Worm (Caenorhabditis elegans): ENCODE data around the gene cutl-26.

The cutl-26 gene

ce11 chrIV:707635-708034 is at the start of gene cutl-26:
TSS of gene cutl-26 (minus strand) at chrIV:707735.
- TF ChIP-seq Y116A8C.19 (tag; optimal IDR thresholded peaks at IDR 0.05; ENCODE audit: borderline replicate concordance) (no peak), efl-1 (optimal IDR thresholded peaks at IDR 0.05) (no peak), efl-1 (GFP tag; optimal IDR thresholded peaks at IDR 0.05 in 1 of 2) (peak in 1 of 2 experiments; percentile 60)

ce11 chrIV:756956-757355 is 49.4 kb upstream of the cutl-26 start:
- TF ChIP-seq snu-23 (GFP tag; optimal IDR thresholded peaks at IDR 0.05) (no peak), C16A3.4 (tag; optimal IDR thresholded peaks at IDR 0.05) (no peak), sptf-1 (tag; optimal IDR thresholded peaks at IDR 0.05) (no peak), lsy-2 (tag; optimal IDR thresholded peaks at IDR 0.05) (no peak), sup-37 (GFP tag; optimal IDR thresholded peaks at IDR 0.05) (no peak), elt-3 (tag; optimal IDR thresholded peaks at IDR 0.05) (no peak), unc-130 (tag; optimal IDR thresholded peaks at IDR 0.05) (no peak), nhr-77 (tag; optimal IDR thresholded peaks at IDR 0.05) (no peak), tbx-2 (tag; optimal IDR thresholded peaks at IDR 0.05) (no peak), ama-1 (optimal IDR thresholded peaks at IDR 0.05) (no peak), grh-1 (GFP tag; IDR thresholded peaks at IDR 0.05) (no peak)

- no peak for TF ChIP-seq ces-1 (GFP tag; optimal IDR thresholded peaks at IDR 0.05)
- no peak for TF ChIP-seq ceh-63 (GFP tag; optimal IDR thresholded peaks at IDR 0.05)
- no peak for TF ChIP-seq fkh-4 (tag; optimal IDR thresholded peaks at IDR 0.05; ENCODE audit: borderline replicate concordance)
- TF ChIP-seq ztf-4 (tag; optimal IDR thresholded peaks at IDR 0.05) = no peak
- TF ChIP-seq unc-98 (GFP tag; IDR thresholded peaks at IDR 0.05) = no peak
- TF ChIP-seq ceh-8 (GFP tag; optimal IDR thresholded peaks at IDR 0.05) = no peak
- TF ChIP-seq hlh-4 (tag; optimal IDR thresholded peaks at IDR 0.05) = no peak
- no peak for TF ChIP-seq nhr-11 (tag; optimal IDR thresholded peaks at IDR 0.05)
- no peak for TF ChIP-seq ceh-90 (tag; optimal IDR thresholded peaks at IDR 0.05)
- TF ChIP-seq pag-3 (tag; optimal IDR thresholded peaks at IDR 0.05; ENCODE audit: borderline replicate concordance, insufficient read depth) = no peak
- TF ChIP-seq lin-15B (tag; optimal IDR thresholded peaks at IDR 0.05) = no peak
- TF ChIP-seq unc-86 (tag; optimal IDR thresholded peaks at IDR 0.05) = no peak
- no peak for TF ChIP-seq sptf-1 (tag; optimal IDR thresholded peaks at IDR 0.05)
- TF ChIP-seq lin-39 (tag; optimal IDR thresholded peaks at IDR 0.05) = no peak
- no peak for TF ChIP-seq unc-62 (GFP tag; optimal IDR thresholded peaks at IDR 0.05)
- TF ChIP-seq lir-3 (tag; optimal IDR thresholded peaks at IDR 0.05; ENCODE audit: poor library complexity) = no peak
- no peak for TF ChIP-seq hlh-17 (GFP tag; optimal IDR thresholded peaks at IDR 0.05; ENCODE audit: borderline replicate concordance)
Measured at ce11 chrIV:756421-756820, 48.9 kb upstream of the cutl-26 start, which contains the start of gene srt-23. TSS of gene srt-23 (plus strand) at chrIV:756721.

ce11 chrIV:754357-754972 is 46.9 kb upstream of the cutl-26 start:
- TF ChIP-seq hpl-2 (GFP tag; optimal IDR thresholded peaks at IDR 0.05) (no peak), egl-27 (tag; optimal IDR thresholded peaks at IDR 0.05) (no peak), lsy-2 (tag; optimal IDR thresholded peaks at IDR 0.05) (no peak)

ce11 chrIV:749557-749956 is 42.0 kb upstream of the cutl-26 start:
- TF ChIP-seq nhr-71 (tag; optimal IDR thresholded peaks at IDR 0.05) = peak; percentile 26
- no peak for TF ChIP-seq egl-13 (tag; optimal IDR thresholded peaks at IDR 0.05)
- TF ChIP-seq rnt-1 (tag; optimal IDR thresholded peaks at IDR 0.05) = peak; percentile 11

Data from whole organism, L1 larva.